Fruit fly (Drosophila melanogaster) whole organism, pupa: Measurements from ENCODE around the gene CG32023.

ENCODE experiments used
- CG10348 ChIP-seq: fragments of 200-800 bp; sonication (Bioruptor generic); IDR thresholded peaks from 2 replicates; pipeline ENCODE4 v1.3.6; 2022; ENCODE audit warnings: missing biosample characterization, missing genetic modification characterization
- CG12605 ChIP-seq: fragments of 200-800 bp; sonication (Bioruptor generic); IDR thresholded peaks from 2 replicates; pipeline ENCODE4 v1.3.6; 2022; ENCODE audit warnings: missing biosample characterization, missing genetic modification characterization
- CG13204 ChIP-seq: fragments of 200-800 bp; sonication (Bioruptor generic); optimal IDR thresholded peaks from 2 replicates; lab custom pipeline; 2018; ENCODE audit warnings: missing biosample characterization, mild to moderate bottlenecking, missing genetic modification characterization, moderate library complexity
- CG14655 ChIP-seq: fragments of 200-800 bp; sonication (Bioruptor generic); optimal IDR thresholded peaks from 3 replicates; lab custom pipeline; 2017; ENCODE audit warnings: mild to moderate bottlenecking, missing biosample characterization, missing genetic modification reagents, missing genetic modification characterization
- CG15710 ChIP-seq: fragments of 200-800 bp; sonication (Bioruptor generic); optimal IDR thresholded peaks from 2 replicates; lab custom pipeline; 2018; ENCODE audit warnings: missing biosample characterization, mild to moderate bottlenecking, missing genetic modification characterization, moderate library complexity
- CG17806 ChIP-seq: fragments of 200-800 bp; sonication (Bioruptor generic); optimal IDR thresholded peaks from 2 replicates; lab custom pipeline; 2018; ENCODE audit warnings: missing biosample characterization, mild to moderate bottlenecking, missing genetic modification characterization, moderate library complexity
- CG32121 ChIP-seq: fragments of 200-800 bp; sonication (Bioruptor generic); IDR thresholded peaks from 2 replicates; pipeline ENCODE4 v1.3.6; 2022; ENCODE audit warnings: missing biosample characterization, missing genetic modification characterization
- CG34367 ChIP-seq: fragments of 200-800 bp; sonication (Bioruptor generic); optimal IDR thresholded peaks from 2 replicates; lab custom pipeline; 2018; ENCODE audit warnings: missing biosample characterization, mild to moderate bottlenecking, missing genetic modification characterization
- CG4496 ChIP-seq: fragments of 200-800 bp; sonication (Bioruptor generic); IDR thresholded peaks from 3 replicates; pipeline ENCODE4 v1.3.6; 2022; ENCODE audit warnings: missing biosample characterization, missing genetic modification characterization
- CG8159 ChIP-seq: fragments of 200-800 bp; sonication (Bioruptor generic); optimal IDR thresholded peaks from 3 replicates; lab custom pipeline; 2018; ENCODE audit warnings: missing biosample characterization, mild to moderate bottlenecking, missing genetic modification characterization, moderate library complexity
- CG8301 ChIP-seq: fragments of 200-800 bp; sonication (Bioruptor generic); optimal IDR thresholded peaks from 2 replicates; lab custom pipeline; 2018; ENCODE audit warnings: missing biosample characterization, mild to moderate bottlenecking, missing genetic modification characterization
- CG9948 ChIP-seq: fragments of 200-800 bp; sonication (Bioruptor generic); optimal IDR thresholded peaks from 2 replicates; lab custom pipeline; 2018; ENCODE audit warnings: missing biosample characterization, mild to moderate bottlenecking, missing genetic modification characterization, moderate library complexity
- D1 ChIP-seq: fragments of 200-800 bp; sonication (Bioruptor generic); optimal IDR thresholded peaks from 2 replicates; lab custom pipeline; 2018; ENCODE audit warnings: missing biosample characterization, mild to moderate bottlenecking, missing genetic modification characterization, moderate library complexity
- EcR ChIP-seq: fragments of 200-800 bp; sonication (Bioruptor generic); optimal IDR thresholded peaks from 3 replicates; lab custom pipeline; 2019; ENCODE audit warnings: missing biosample characterization, missing genetic modification characterization, mild to moderate bottlenecking, moderate library complexity, missing genetic modification reagents
- Ets98B ChIP-seq: fragments of 200-800 bp; sonication (Bioruptor generic); IDR thresholded peaks from 2 replicates; pipeline ENCODE4 v1.3.6; 2022; ENCODE audit warnings: missing biosample characterization, missing genetic modification characterization
- Pif1A ChIP-seq: fragments of 200-800 bp; sonication (Bioruptor generic); optimal IDR thresholded peaks from 3 replicates; lab custom pipeline; 2016; ENCODE audit warnings: missing biosample characterization, missing genetic modification characterization
- Pif1B ChIP-seq: fragments of 200-800 bp; sonication (Bioruptor generic); optimal IDR thresholded peaks from 3 replicates; lab custom pipeline; 2016; ENCODE audit warnings: missing biosample characterization, missing genetic modification characterization
- Snoo ChIP-seq: fragments of 200-800 bp; sonication (Bioruptor generic); optimal IDR thresholded peaks from 3 replicates; lab custom pipeline; 2017; ENCODE audit warnings: missing biosample characterization, mild to moderate bottlenecking, missing genetic modification characterization, inconsistent platforms
- fd96Ca ChIP-seq: fragments of 200-800 bp; sonication (Bioruptor generic); IDR thresholded peaks from 3 replicates; pipeline ENCODE4 v1.3.6; 2022; ENCODE audit warnings: missing biosample characterization, missing genetic modification characterization
- gl ChIP-seq: fragments of 200-800 bp; sonication (Bioruptor generic); optimal IDR thresholded peaks from 2 replicates; lab custom pipeline; 2018; ENCODE audit warnings: missing biosample characterization, mild to moderate bottlenecking, missing genetic modification characterization
- rn ChIP-seq: fragments of 200-800 bp; sonication (Bioruptor generic); IDR thresholded peaks from 2 replicates; pipeline ENCODE4 v1.3.6; 2022; ENCODE audit warnings: missing biosample characterization, missing genetic modification characterization

The CG32023 gene

DNA sequence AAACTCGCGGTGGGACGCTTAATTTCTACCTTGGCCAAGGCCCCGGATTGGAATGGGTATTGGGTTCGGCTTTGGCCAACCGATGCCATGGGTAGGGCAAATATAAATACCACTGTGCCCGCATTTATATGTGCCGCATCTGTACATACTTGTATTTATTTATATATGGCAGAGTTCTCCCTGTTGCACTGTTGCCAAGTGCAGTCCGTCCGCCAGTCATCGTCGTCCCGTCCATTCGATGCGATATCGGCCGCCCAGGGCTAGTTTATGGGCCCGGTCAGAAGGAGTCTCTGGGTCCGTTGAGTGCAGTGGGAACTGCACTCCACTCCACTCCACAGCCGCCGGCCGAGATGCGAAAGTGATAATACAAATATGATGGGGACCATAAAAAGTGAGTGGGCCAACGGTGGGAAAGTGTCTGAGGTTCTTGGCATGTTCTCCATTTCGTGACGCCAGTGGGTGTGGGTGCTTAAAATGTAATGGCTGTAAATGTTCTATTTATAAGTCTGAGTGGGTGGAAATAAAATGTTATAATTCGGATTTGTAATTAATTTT is 19.0 kb upstream of the CG32023 start:
- no peak for TF ChIP-seq Ets98B (GFP tag; lab: Robert Waterston, UW)
- TF ChIP-seq CG32121 (GFP tag; lab: Robert Waterston, UW): no peak
- no peak for TF ChIP-seq D1 (tag; lab: Kevin White, UChicago)
- TF ChIP-seq CG9948 (tag; lab: Kevin White, UChicago): no peak
- TF ChIP-seq CG8301 (tag; lab: Kevin White, UChicago): no peak
- peak; percentile 60 for TF ChIP-seq CG13204 (GFP tag; lab: Kevin White, UChicago)
- no peak for TF ChIP-seq gl
- no peak for TF ChIP-seq rn (GFP tag; lab: Robert Waterston, UW)
- TF ChIP-seq CG4496 (GFP tag; lab: Robert Waterston, UW): no peak
- peak; percentile 81 for TF ChIP-seq EcR
- TF ChIP-seq CG14655 (GFP tag; lab: Kevin White, UChicago): no peak
- no peak for TF ChIP-seq Pif1A
- no peak for TF ChIP-seq CG17806 (tag; lab: Kevin White, UChicago)
- no peak for TF ChIP-seq Snoo (tag; lab: Kevin White, UChicago)
- TF ChIP-seq CG15710 (tag; lab: Kevin White, UChicago): no peak
- TF ChIP-seq fd96Ca: 0 out of 3 replicates have a peak, but pooled peaks have one; percentile 8
- TF ChIP-seq CG12605: no peak
- TF ChIP-seq CG10348: no peak

DNA sequence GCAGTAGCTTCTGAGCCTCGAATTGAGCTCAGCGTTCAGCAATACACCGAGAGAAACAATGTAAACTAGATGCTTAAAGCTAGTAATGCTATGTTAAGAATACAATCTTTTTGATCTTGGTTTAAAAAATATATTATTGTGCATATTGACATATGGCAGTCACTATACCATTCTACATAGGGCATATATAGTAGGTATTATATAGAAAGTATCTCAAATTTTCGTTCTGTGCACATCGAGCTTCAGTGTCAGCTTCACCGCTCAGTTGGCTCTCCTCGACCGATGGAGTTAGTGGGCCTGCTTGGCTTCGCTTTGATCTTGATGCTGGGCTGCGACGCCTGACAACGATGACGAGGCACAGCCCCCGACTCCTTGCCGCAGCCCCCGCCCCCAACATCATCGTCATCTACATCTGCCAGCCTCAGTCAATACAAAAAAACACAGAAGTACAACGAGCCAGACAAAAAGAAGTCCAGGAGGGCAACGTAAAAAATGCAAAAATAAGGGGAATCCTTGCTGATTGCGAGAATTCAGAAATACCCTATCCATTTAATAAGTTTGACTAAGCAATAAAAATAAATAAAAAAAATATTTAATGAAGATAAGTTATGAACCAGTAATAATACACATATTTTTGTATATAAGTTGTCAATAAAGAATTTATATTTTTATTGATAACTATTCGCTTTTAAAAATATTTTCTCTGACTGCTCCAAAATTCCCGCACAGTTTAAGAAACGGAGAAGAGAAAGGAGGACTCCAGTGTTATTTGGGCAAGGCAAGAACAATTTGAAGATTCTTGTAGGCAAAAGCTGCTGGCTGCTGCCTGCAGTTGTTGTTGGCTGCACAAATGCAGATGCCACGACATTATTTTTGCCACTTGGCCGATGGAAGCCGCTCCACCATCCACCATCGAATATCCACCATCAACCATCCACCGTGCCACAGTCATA is 18.0 kb upstream of the CG32023 start:
- TF ChIP-seq CG34367 (tag; lab: Kevin White, UChicago) (peak; percentile 88), CG10348 (no peak), Snoo (tag; lab: Kevin White, UChicago) (peak; percentile 77), D1 (tag; lab: Kevin White, UChicago) (peak; percentile 75), CG17806 (tag; lab: Kevin White, UChicago) (peak; percentile 98), EcR (peak; percentile 56), CG8159 (tag; lab: Kevin White, UChicago) (peak; percentile 91), CG14655 (GFP tag; lab: Kevin White, UChicago) (peak; percentile 81), CG15710 (tag; lab: Kevin White, UChicago) (peak; percentile 95), CG9948 (tag; lab: Kevin White, UChicago) (peak; percentile 93), Ets98B (GFP tag; lab: Robert Waterston, UW) (peak; percentile 86), CG12605 (peak; percentile 83), CG13204 (GFP tag; lab: Kevin White, UChicago) (peak; percentile 90), rn (GFP tag; lab: Robert Waterston, UW) (peak; percentile 73; the same call in 1 of the 2 replicates), Pif1A (peak; percentile 93), fd96Ca (peak; percentile 76; the same call in 2 of the 3 replicates), gl (peak; percentile 93), CG32121 (GFP tag; lab: Robert Waterston, UW) (peak; percentile 76), Pif1B (peak; percentile 86), CG8301 (tag; lab: Kevin White, UChicago) (peak; percentile 89), CG4496 (GFP tag; lab: Robert Waterston, UW) (peak; percentile 92)

- peak; percentile 4 for TF ChIP-seq gl
- TF ChIP-seq Snoo (tag; lab: Kevin White, UChicago): peak; percentile 20
- TF ChIP-seq EcR: peak; percentile 67
- no peak for TF ChIP-seq CG15710 (tag; lab: Kevin White, UChicago)
- no peak for TF ChIP-seq CG14655 (GFP tag; lab: Kevin White, UChicago)
- TF ChIP-seq CG8159 (tag; lab: Kevin White, UChicago): no peak
- peak; percentile 38 for TF ChIP-seq CG13204 (GFP tag; lab: Kevin White, UChicago)
- no peak for TF ChIP-seq CG9948 (tag; lab: Kevin White, UChicago)
- TF ChIP-seq fd96Ca: no peak
- TF ChIP-seq CG8301 (tag; lab: Kevin White, UChicago): no peak
- TF ChIP-seq CG4496 (GFP tag; lab: Robert Waterston, UW): no peak
Measured at dm6 chr3L:8819441-8819840, 15.5 kb upstream of the CG32023 start.

DNA sequence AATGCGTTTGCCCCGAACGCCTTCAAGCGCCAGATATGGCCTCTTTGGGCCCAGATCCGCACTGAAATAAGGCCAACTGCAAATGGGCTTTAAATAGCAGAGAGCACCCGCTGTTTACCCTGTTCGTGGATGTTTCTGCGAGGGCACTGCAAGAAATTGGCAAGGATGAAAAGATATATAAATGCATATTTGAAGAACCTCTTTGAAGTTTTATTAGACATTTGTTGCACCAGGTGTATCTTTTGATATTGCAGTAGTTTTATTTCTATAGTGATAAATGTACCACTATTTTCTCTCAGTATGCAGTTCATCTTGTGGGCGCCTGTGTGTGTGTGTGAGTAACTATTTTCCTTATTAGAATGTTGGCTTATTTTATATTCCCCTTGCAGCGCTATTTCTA is 9.5 kb upstream of the CG32023 start:
- TF ChIP-seq Pif1B (peak; percentile 33), Pif1A (peak; percentile 70), fd96Ca (peak; percentile 86), CG10348 (no peak), rn (GFP tag; lab: Robert Waterston, UW) (peak; percentile 45; the same call in 1 of the 2 replicates), CG14655 (GFP tag; lab: Kevin White, UChicago) (peak; percentile 62), CG34367 (tag; lab: Kevin White, UChicago) (no peak), CG13204 (GFP tag; lab: Kevin White, UChicago) (peak; percentile 30), CG4496 (GFP tag; lab: Robert Waterston, UW) (peak; percentile 90), CG17806 (tag; lab: Kevin White, UChicago) (no peak), CG32121 (GFP tag; lab: Robert Waterston, UW) (peak; percentile 75), CG15710 (tag; lab: Kevin White, UChicago) (peak; percentile 48), EcR (no peak), CG8159 (tag; lab: Kevin White, UChicago) (peak; percentile 48), CG9948 (tag; lab: Kevin White, UChicago) (peak; percentile 44), Ets98B (GFP tag; lab: Robert Waterston, UW) (peak; percentile 80), CG8301 (tag; lab: Kevin White, UChicago) (peak; percentile 62), gl (peak; percentile 18), Snoo (tag; lab: Kevin White, UChicago) (no peak), CG12605 (peak; percentile 79), D1 (tag; lab: Kevin White, UChicago) (no peak)
